Fruit fly (Drosophila melanogaster) whole organism, embryonic: ENCODE data around the gene CG32440.

ENCODE experiments used
- BtbVII ChIP-seq: fragments of 200-800 bp; sonication (Bioruptor generic); optimal IDR thresholded peaks from 3 replicates; lab custom pipeline; 2017; ENCODE audit warnings: missing biosample characterization, mild to moderate bottlenecking, missing genetic modification characterization
- CG10543 ChIP-seq: fragments of 200-800 bp; sonication (Bioruptor generic); optimal IDR thresholded peaks from 3 replicates; lab custom pipeline; 2017; ENCODE audit warnings: missing biosample characterization, mild to moderate bottlenecking, missing genetic modification characterization, moderate library complexity
- CG11247 ChIP-seq: fragments of 200-800 bp; sonication (Bioruptor generic); IDR thresholded peaks from 2 replicates; pipeline ENCODE4 v1.3.6; 2022; ENCODE audit warnings: missing biosample characterization, missing genetic modification characterization
- CG11456 ChIP-seq: fragments of 200-800 bp; sonication (Bioruptor generic); IDR thresholded peaks from 3 replicates; pipeline ENCODE4 v1.3.6; 2022; ENCODE audit warnings: missing biosample characterization, missing genetic modification characterization
- CG11504 ChIP-seq: fragments of 200-800 bp; sonication (Bioruptor generic); optimal IDR thresholded peaks from 3 replicates; lab custom pipeline; 2019; ENCODE audit warnings: missing biosample characterization, mild to moderate bottlenecking, missing genetic modification characterization, moderate library complexity
- CG11696 ChIP-seq: fragments of 200-800 bp; sonication (Bioruptor generic); IDR thresholded peaks from 2 replicates; pipeline ENCODE4 v1.3.6; 2022; ENCODE audit warnings: missing biosample characterization, missing genetic modification characterization
- CG12659 ChIP-seq: fragments of 200-800 bp; sonication (Bioruptor generic); optimal IDR thresholded peaks from 3 replicates; lab custom pipeline; 2017; ENCODE audit warnings: mild to moderate bottlenecking, missing biosample characterization, missing genetic modification reagents, missing genetic modification characterization
- CG12942 ChIP-seq: fragments of 200-800 bp; sonication (Bioruptor generic); optimal IDR thresholded peaks from 3 replicates; lab custom pipeline; 2016; ENCODE audit warnings: missing biosample characterization, missing genetic modification characterization
- CG14014 ChIP-seq: fragments of 200-800 bp; sonication (Bioruptor generic); IDR thresholded peaks from 2 replicates; pipeline ENCODE4 v1.3.6; 2022; ENCODE audit warnings: missing biosample characterization, missing genetic modification characterization
- CG1529 ChIP-seq: fragments of 200-800 bp; sonication (Bioruptor generic); optimal IDR thresholded peaks from 3 replicates; lab custom pipeline; 2018; ENCODE audit warnings: missing biosample characterization, missing genetic modification characterization
- CG2202 ChIP-seq: fragments of 200-800 bp; sonication (Bioruptor generic); optimal IDR thresholded peaks from 2 replicates; lab custom pipeline; 2018; ENCODE audit warnings: missing biosample characterization, mild to moderate bottlenecking, missing genetic modification characterization
- CG3065 ChIP-seq: fragments of 200-800 bp; sonication (Bioruptor generic); optimal IDR thresholded peaks from 2 replicates; lab custom pipeline; 2016; ENCODE audit warnings: missing biosample characterization, missing genetic modification characterization
- CG31388 ChIP-seq: fragments of 200-800 bp; sonication (Bioruptor generic); optimal IDR thresholded peaks from 2 replicates; lab custom pipeline; 2016; ENCODE audit warnings: missing biosample characterization, missing genetic modification characterization
- CG33557 ChIP-seq: fragments of 200-800 bp; sonication (Bioruptor generic); optimal IDR thresholded peaks from 2 replicates; lab custom pipeline; 2019; ENCODE audit warnings: missing biosample characterization, mild to moderate bottlenecking, missing genetic modification characterization, moderate library complexity
- CG3726 ChIP-seq: fragments of 200-800 bp; sonication (Bioruptor generic); IDR thresholded peaks from 3 replicates; pipeline ENCODE4, ENCODE4 v1.3.6; 2022; ENCODE audit warnings: missing biosample characterization, missing genetic modification characterization
- CG4360 ChIP-seq: fragments of 200-800 bp; sonication (Bioruptor generic); IDR thresholded peaks from 2 replicates; pipeline ENCODE4 v1.3.6; 2022; ENCODE audit warnings: missing biosample characterization, missing genetic modification characterization
- CG6683 ChIP-seq: fragments of 200-800 bp; sonication (Bioruptor generic); optimal IDR thresholded peaks from 2 replicates; lab custom pipeline; 2017; ENCODE audit warnings: missing biosample characterization, mild to moderate bottlenecking, missing genetic modification characterization, missing genetic modification reagents
- CG7745 ChIP-seq: fragments of 200-800 bp; sonication (Bioruptor generic); optimal IDR thresholded peaks from 2 replicates; lab custom pipeline; 2018; ENCODE audit warnings: missing biosample characterization, mild to moderate bottlenecking, missing genetic modification characterization, moderate library complexity
- Fer3 ChIP-seq: fragments of 200-800 bp; sonication (Bioruptor generic); optimal IDR thresholded peaks from 2 replicates; lab custom pipeline; 2018; ENCODE audit warnings: missing biosample characterization, mild to moderate bottlenecking, missing genetic modification characterization, moderate library complexity
- Hmx ChIP-seq: fragments of 200-800 bp; sonication (Bioruptor generic); optimal IDR thresholded peaks from 2 replicates; lab custom pipeline; 2016; ENCODE audit warnings: missing biosample characterization, missing genetic modification characterization
- Hsf ChIP-seq: fragments of 200-800 bp; sonication (Bioruptor generic); optimal IDR thresholded peaks from 3 replicates; lab custom pipeline; 2016; ENCODE audit warnings: missing biosample characterization, missing genetic modification characterization
- Lhr ChIP-seq: fragments of 200-800 bp; sonication (Bioruptor generic); optimal IDR thresholded peaks from 3 replicates; lab custom pipeline; 2017; ENCODE audit warnings: mild to moderate bottlenecking, missing biosample characterization, missing genetic modification reagents, missing genetic modification characterization
- Rx ChIP-seq: fragments of 200-800 bp; sonication (Bioruptor generic); IDR thresholded peaks from 2 replicates; pipeline ENCODE4 v1.3.6; 2022; ENCODE audit warnings: missing biosample characterization, missing genetic modification characterization
- Sin3A ChIP-seq: fragments of >200 bp; optimal IDR thresholded peaks from 2 replicates; lab custom pipeline; 2018
- ac ChIP-seq: fragments of 200-800 bp; sonication (Bioruptor generic); optimal IDR thresholded peaks from 3 replicates; lab custom pipeline; 2017; ENCODE audit warnings: missing biosample characterization, mild to moderate bottlenecking, missing genetic modification characterization
- ap ChIP-seq: fragments of 200-800 bp; sonication (Bioruptor generic); IDR thresholded peaks from 2 replicates; pipeline ENCODE4 v1.3.6; 2022; ENCODE audit warnings: missing biosample characterization, missing genetic modification characterization
- ato ChIP-seq: fragments of 200-800 bp; sonication (Bioruptor generic); IDR thresholded peaks from 2 replicates; pipeline ENCODE4 v1.3.6; 2022; ENCODE audit warnings: missing biosample characterization, missing genetic modification characterization; ENCODE audit not compliant: partially characterized antibody
- bab2 ChIP-seq: fragments of 200-800 bp; sonication (Bioruptor generic); optimal IDR thresholded peaks from 2 replicates; lab custom pipeline; 2016; ENCODE audit warnings: missing biosample characterization, missing genetic modification characterization
- bigmax ChIP-seq: fragments of 200-800 bp; sonication (Bioruptor generic); optimal IDR thresholded peaks from 2 replicates; lab custom pipeline; 2018; ENCODE audit warnings: missing biosample characterization, mild to moderate bottlenecking, missing genetic modification characterization
- chif ChIP-seq, 2 experiments: fragments of 200-800 bp; sonication (Bioruptor generic); optimal IDR thresholded peaks; 3 replicates each; lab custom pipeline; 2016; ENCODE audit warnings: missing biosample characterization in 2 of 2, missing genetic modification characterization in 2 of 2
- da ChIP-seq: fragments of 200-800 bp; sonication (Bioruptor generic); optimal IDR thresholded peaks from 2 replicates; lab custom pipeline; 2016; ENCODE audit warnings: missing biosample characterization, missing genetic modification characterization
- dimm ChIP-seq: fragments of 200-800 bp; sonication (Bioruptor generic); IDR thresholded peaks from 2 replicates; pipeline ENCODE4 v1.3.6; 2022; ENCODE audit warnings: missing biosample characterization, missing genetic modification characterization
- dpn ChIP-seq, 2 experiments: fragments of 200-800 bp; sonication (Bioruptor generic); optimal IDR thresholded peaks; 3 replicates each; lab custom pipeline; 2016; ENCODE audit warnings: missing biosample characterization in 2 of 2, missing genetic modification characterization in 2 of 2
- emc ChIP-seq: fragments of 200-800 bp; sonication (Bioruptor generic); optimal IDR thresholded peaks from 2 replicates; lab custom pipeline; 2016; ENCODE audit warnings: missing biosample characterization, missing genetic modification characterization
- fd3F ChIP-seq: fragments of 200-800 bp; sonication (Bioruptor generic); optimal IDR thresholded peaks from 2 replicates; lab custom pipeline; 2018; ENCODE audit warnings: missing biosample characterization, mild to moderate bottlenecking, missing genetic modification characterization, moderate library complexity
- fd96Cb ChIP-seq: fragments of 200-800 bp; sonication (Bioruptor generic); optimal IDR thresholded peaks from 2 replicates; lab custom pipeline; 2018; ENCODE audit warnings: missing biosample characterization, mild to moderate bottlenecking, missing genetic modification characterization, moderate library complexity
- ham ChIP-seq: fragments of 200-800 bp; sonication (Bioruptor generic); IDR thresholded peaks from 2 replicates; pipeline ENCODE4 v1.3.6; 2022; ENCODE audit warnings: missing biosample characterization, missing genetic modification characterization
- lola ChIP-seq, 3 experiments: fragments of >200 bp in 2 of 3; fragments of 200-800 bp in 1 of 3; sonication (Bioruptor generic) in 1 of 3; optimal IDR thresholded peaks; 2 replicates each; lab custom pipeline; 2017 to 2019; ENCODE audit warnings: missing biosample characterization in 3 of 3, missing genetic modification characterization in 3 of 3, mild to moderate bottlenecking in 1 of 3, moderate library complexity in 1 of 3
- pum ChIP-seq: fragments of 200-800 bp; sonication (Bioruptor generic); optimal IDR thresholded peaks from 2 replicates; lab custom pipeline; 2016; ENCODE audit warnings: missing biosample characterization, missing genetic modification characterization
- rib ChIP-seq: fragments of 200-800 bp; sonication (Bioruptor generic); IDR thresholded peaks from 2 replicates; pipeline ENCODE4 v1.3.6; 2022; ENCODE audit warnings: missing biosample characterization, missing genetic modification characterization
- row ChIP-seq: fragments of 200-800 bp; sonication (Bioruptor generic); IDR thresholded peaks from 3 replicates; pipeline ENCODE4 v1.3.6; 2022; ENCODE audit warnings: missing biosample characterization, missing genetic modification characterization
- schlank ChIP-seq: fragments of 200-800 bp; sonication (Bioruptor generic); optimal IDR thresholded peaks from 2 replicates; lab custom pipeline; 2018; ENCODE audit warnings: missing biosample characterization, mild to moderate bottlenecking, missing genetic modification characterization
- sd ChIP-seq: fragments of 200-800 bp; sonication (Bioruptor generic); optimal IDR thresholded peaks from 3 replicates; lab custom pipeline; 2018; ENCODE audit warnings: missing biosample characterization, mild to moderate bottlenecking, missing genetic modification characterization, moderate library complexity
- sens ChIP-seq: fragments of 200-800 bp; sonication (Bioruptor generic); peaks from one replicate; lab custom pipeline; 2016; ENCODE audit warnings: missing biosample characterization, missing genetic modification characterization
- shn ChIP-seq: fragments of 200-800 bp; sonication (Bioruptor generic); optimal IDR thresholded peaks from 3 replicates; lab custom pipeline; 2016; ENCODE audit warnings: missing biosample characterization, missing genetic modification characterization
- slou ChIP-seq: fragments of 200-800 bp; sonication (Bioruptor generic); optimal IDR thresholded peaks from 3 replicates; lab custom pipeline; 2016; ENCODE audit warnings: missing biosample characterization, missing genetic modification characterization
- stwl ChIP-seq: fragments of 200-800 bp; sonication (Bioruptor generic); optimal IDR thresholded peaks from 3 replicates; lab custom pipeline; 2018; ENCODE audit warnings: missing biosample characterization, mild to moderate bottlenecking, missing genetic modification characterization, moderate library complexity
- tll ChIP-seq, 2 experiments: fragments of 200-800 bp in 1 of 2; fragments of >200 bp in 1 of 2; sonication (Bioruptor generic) in 1 of 2; optimal IDR thresholded peaks; 2 replicates each; lab custom pipeline; 2017 to 2019; ENCODE audit warnings: missing biosample characterization in 2 of 2, missing genetic modification characterization in 2 of 2, mild to moderate bottlenecking in 1 of 2, moderate library complexity in 1 of 2
- trem ChIP-seq: fragments of 200-800 bp; optimal IDR thresholded peaks from 3 replicates; lab custom pipeline; 2019; ENCODE audit warnings: missing biosample characterization, mild to moderate bottlenecking, missing genetic modification characterization, moderate library complexity
- tup ChIP-seq: fragments of 200-800 bp; sonication (Bioruptor generic); optimal IDR thresholded peaks from 2 replicates; lab custom pipeline; 2016; ENCODE audit warnings: missing biosample characterization, mild to moderate bottlenecking, missing genetic modification characterization, moderate library complexity
- vnd ChIP-seq: fragments of 200-800 bp; sonication (Bioruptor generic); IDR thresholded peaks from 3 replicates; pipeline ENCODE4 v1.3.6; 2022; ENCODE audit warnings: missing biosample characterization, missing genetic modification characterization; ENCODE audit not compliant: partially characterized antibody

CG32440 gene

DNA sequence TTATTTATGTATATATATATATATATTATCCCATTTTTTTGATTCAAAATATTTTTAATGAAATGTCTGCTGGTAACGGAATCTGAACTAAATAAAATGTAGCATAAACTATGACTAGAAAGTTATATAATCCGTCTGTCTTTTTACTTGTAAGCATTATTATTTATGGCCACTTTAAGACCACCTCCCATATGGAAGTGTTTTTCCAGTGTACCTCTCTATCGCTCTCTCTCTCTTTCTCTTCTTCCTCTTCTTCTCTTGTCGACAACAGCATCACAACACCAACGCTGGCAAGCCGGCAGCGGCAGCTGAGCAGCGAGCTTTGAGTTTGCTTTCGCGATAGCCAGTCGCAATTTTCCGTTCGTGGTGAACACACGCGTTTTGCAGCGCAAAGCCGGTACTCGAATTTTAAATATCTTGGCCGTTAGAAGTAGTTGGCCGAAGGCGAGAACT is 22.2 kb downstream of the CG32440 start, which contains the start of gene rgn (continued):
- TF ChIP-seq CG2202 (tag; lab: Kevin White, UChicago), result no peak
- TF ChIP-seq schlank (tag; lab: Kevin White, UChicago), result peak; percentile 56
- no peak for TF ChIP-seq Sin3A (lab: Kevin White, UChicago)
- TF ChIP-seq CG11696 (GFP tag; lab: Robert Waterston, UW), result peak; percentile 70; the same call in 1 of the 2 replicates
- TF ChIP-seq dimm, result peak; percentile 44; the same call in 1 of the 2 replicates
- TF ChIP-seq CG10543 (GFP tag; lab: Kevin White, UChicago), result peak; percentile 45
- no peak for TF ChIP-seq CG7745 (tag; lab: Kevin White, UChicago)
- peak; percentile 48 for TF ChIP-seq shn (GFP tag; lab: Kevin White, UChicago)
- TF ChIP-seq chif (GFP tag; optimal IDR thresholded peaks at IDR 0.05; lab: Kevin White, UChicago), result peak in 1 of 2 experiments; percentile 18
- no peak for TF ChIP-seq bigmax (GFP tag; lab: Kevin White, UChicago)
- peak; percentile 72 for TF ChIP-seq CG11247 (GFP tag; lab: Robert Waterston, UW)
- TF ChIP-seq bab2 (GFP tag; lab: Kevin White, UChicago), result peak; percentile 45
- TF ChIP-seq emc (GFP tag; lab: Kevin White, UChicago), result peak; percentile 23
- peak; percentile 64 for TF ChIP-seq fd96Cb (tag; lab: Kevin White, UChicago)
- TF ChIP-seq vnd (GFP tag; lab: Robert Waterston, UW), result no peak
- TF ChIP-seq pum (GFP tag; lab: Kevin White, UChicago), result peak; percentile 44
- no peak for TF ChIP-seq trem
- TF ChIP-seq CG31388 (GFP tag; lab: Kevin White, UChicago), result no peak
- TF ChIP-seq Hsf, result peak; percentile 62
- TF ChIP-seq dpn (GFP tag; optimal IDR thresholded peaks at IDR 0.05; lab: Kevin White, UChicago), result peak; percentile 65 to 78
- peak; percentile 81 for TF ChIP-seq row (GFP tag; lab: Robert Waterston, UW)
- no peak for TF ChIP-seq ac (GFP tag; lab: Kevin White, UChicago)
- TF ChIP-seq Hmx (GFP tag; lab: Kevin White, UChicago), result no peak
- TF ChIP-seq CG12659 (GFP tag; lab: Kevin White, UChicago), result peak; percentile 87
- 0 out of 2 replicates have a peak, but pooled peaks have one; percentile 45 for TF ChIP-seq ham (GFP tag; lab: Robert Waterston, UW)
- no peak for TF ChIP-seq CG1529 (GFP tag; lab: Kevin White, UChicago)
- peak; percentile 75 for TF ChIP-seq CG6683 (GFP tag; lab: Kevin White, UChicago)
- TF ChIP-seq fd3F (GFP tag; lab: Kevin White, UChicago), result peak; percentile 81
- TF ChIP-seq CG33557 (GFP tag; lab: Kevin White, UChicago), result no peak
- TF ChIP-seq sens (GFP tag; lab: Kevin White, UChicago), result peak; percentile 55
- peak; percentile 74 for TF ChIP-seq Fer3 (tag; lab: Kevin White, UChicago)
- TF ChIP-seq tll (GFP tag; optimal IDR thresholded peaks at IDR 0.05; lab: Kevin White, UChicago), result no peak
- no peak; the same call in 1 of the 2 replicates for TF ChIP-seq rib (GFP tag; lab: Robert Waterston, UW)
- TF ChIP-seq BtbVII (GFP tag; lab: Kevin White, UChicago), result peak; percentile 80
- no peak for TF ChIP-seq lola (GFP tag; optimal IDR thresholded peaks at IDR 0.05; lab: Kevin White, UChicago)
- no peak for TF ChIP-seq Lhr (GFP tag; lab: Kevin White, UChicago)
- peak; percentile 79 for TF ChIP-seq CG11456 (GFP tag; lab: Robert Waterston, UW)
- peak; percentile 68 for TF ChIP-seq Rx (GFP tag; lab: Robert Waterston, UW)
- peak; percentile 65 for TF ChIP-seq CG12942 (GFP tag; lab: Kevin White, UChicago)
- no peak for TF ChIP-seq slou (GFP tag; lab: Kevin White, UChicago)
- no peak for TF ChIP-seq da (GFP tag; lab: Kevin White, UChicago)
- no peak for TF ChIP-seq ato (GFP tag; lab: Robert Waterston, UW)
- peak; percentile 82 for TF ChIP-seq CG11504 (tag; lab: Kevin White, UChicago)
- TF ChIP-seq CG3726, result 0 out of 3 replicates have a peak, but pooled peaks have one; percentile 46
- TF ChIP-seq stwl (tag; lab: Kevin White, UChicago), result no peak
- TF ChIP-seq CG4360, result no peak
- TF ChIP-seq CG14014 (GFP tag; lab: Robert Waterston, UW), result peak; percentile 70
- TF ChIP-seq sd (tag; lab: Kevin White, UChicago), result peak; percentile 36
- TF ChIP-seq CG3065, result peak; percentile 44
- TF ChIP-seq ap (GFP tag; lab: Robert Waterston, UW), result 0 out of 2 replicates have a peak, but pooled peaks have one; percentile 30
- no peak for TF ChIP-seq tup (GFP tag; lab: Kevin White, UChicago)
